Worm (Caenorhabditis elegans) whole organism, early embryonic: ENCODE results near the gene mam-5.

ENCODE experiments used
- B0310.2 ChIP-seq: sonication (generic microtip); optimal IDR thresholded peaks from 2 replicates; lab custom pipeline; 2016; ENCODE audit warnings: mild to moderate bottlenecking, missing genetic modification characterization, missing compliant biosample characterization
- F13C5.2 ChIP-seq: sonication (generic microtip); optimal IDR thresholded peaks from 2 replicates; lab custom pipeline; 2017; ENCODE audit warnings: mild to moderate bottlenecking, missing genetic modification characterization, inconsistent platforms, missing compliant biosample characterization
- aly-1 ChIP-seq: sonication (generic microtip); optimal IDR thresholded peaks from 2 replicates; lab custom pipeline; 2016; ENCODE audit warnings: missing genetic modification characterization, missing compliant biosample characterization
- ama-1 ChIP-seq: fragments of 150-350 bp; optimal IDR thresholded peaks from 2 replicates; lab custom pipeline; 2014
- ceh-13 ChIP-seq: fragments of 200-800 bp; sonication (Bioruptor generic); optimal IDR thresholded peaks from 2 replicates; lab custom pipeline; 2018; ENCODE audit warnings: mild to moderate bottlenecking, missing genetic modification characterization, missing compliant biosample characterization
- ceh-36 ChIP-seq: sonication (generic microtip); optimal IDR thresholded peaks from 2 replicates; lab custom pipeline; 2016; ENCODE audit warnings: missing genetic modification characterization, inconsistent platforms, missing compliant biosample characterization
- ets-7 ChIP-seq: sonication (generic microtip); optimal IDR thresholded peaks from 2 replicates; lab custom pipeline; 2016; ENCODE audit warnings: missing genotype, missing genetic modification characterization, missing compliant biosample characterization
- flt-1 ChIP-seq: fragments of 200-800 bp; sonication (Bioruptor generic); IDR thresholded peaks from 2 replicates; pipeline ENCODE4 v1.3.6; 2022; ENCODE audit warnings: missing genetic modification characterization, missing compliant biosample characterization
- hmbx-1 ChIP-seq: sonication (generic microtip); optimal IDR thresholded peaks from 2 replicates; lab custom pipeline; 2016; ENCODE audit warnings: mild to moderate bottlenecking, missing genetic modification characterization, missing compliant biosample characterization
- hmg-4 ChIP-seq: fragments of 200-800 bp; sonication (Bioruptor generic); optimal IDR thresholded peaks from 2 replicates; lab custom pipeline; 2018; ENCODE audit warnings: mild to moderate bottlenecking, missing genetic modification characterization, missing compliant biosample characterization
- hnd-1 ChIP-seq: sonication (generic microtip); optimal IDR thresholded peaks from 2 replicates; lab custom pipeline; 2016; ENCODE audit warnings: missing genetic modification characterization, missing compliant biosample characterization
- pes-1 ChIP-seq: fragments of 200-800 bp; sonication (Bioruptor generic); IDR thresholded peaks from 2 replicates; pipeline ENCODE4 v1.3.6; 2022; ENCODE audit warnings: missing genetic modification reagents, missing genetic modification characterization, missing compliant biosample characterization
- scrt-1 ChIP-seq: fragments of 200-800 bp; sonication (Bioruptor generic); IDR thresholded peaks from 2 replicates; pipeline ENCODE4 v1.3.6; 2022; ENCODE audit warnings: missing genetic modification characterization, missing compliant biosample characterization
- sea-1 ChIP-seq: fragments of 200-800 bp; sonication (Bioruptor generic); conservative IDR thresholded peaks from 2 replicates; pipeline ENCODE4 v1.3.6; 2022; ENCODE audit warnings: missing genetic modification characterization, missing compliant biosample characterization
- tbx-11 ChIP-seq: fragments of 200-800 bp; sonication (Bioruptor generic); IDR thresholded peaks from 2 replicates; pipeline ENCODE4 v1.3.6; 2022; ENCODE audit warnings: missing genetic modification characterization, missing compliant biosample characterization
- tbx-37 ChIP-seq: fragments of 200-800 bp; sonication (Bioruptor generic); conservative IDR thresholded peaks from 2 replicates; pipeline ENCODE4 v1.3.6; 2022; ENCODE audit warnings: missing genetic modification reagents, missing genetic modification characterization, missing compliant biosample characterization
- tra-4 ChIP-seq: sonication (generic microtip); optimal IDR thresholded peaks from 2 replicates; lab custom pipeline; 2017; ENCODE audit warnings: missing genetic modification characterization, missing compliant biosample characterization

The mam-5 gene

ce11 chrV:9918410-9918809, 34.1 kb upstream of the mam-5 start, which contains the start of gene C50H2.5:
Gene C50H2.5, plus strand, starts transcription at chrV:9918710.
- TF ChIP-seq tbx-37 (GFP tag; lab: Robert Waterston, UW) (no peak), tbx-11 (no peak), tra-4 (tag; lab: Kevin White, UChicago) (no peak), B0310.2 (no peak), ceh-36 (no peak), hmbx-1 (tag; lab: Kevin White, UChicago) (no peak), scrt-1 (GFP tag; lab: Robert Waterston, UW) (no peak), ama-1 (no peak), F13C5.2 (tag; lab: Kevin White, UChicago) (no peak), ceh-13 (no peak), hmg-4 (GFP tag; lab: Kevin White, UChicago) (no peak), hnd-1 (tag; lab: Kevin White, UChicago) (no peak), flt-1 (GFP tag; lab: Robert Waterston, UW) (no peak), sea-1 (GFP tag; lab: Robert Waterston, UW) (no peak), pes-1 (GFP tag; lab: Robert Waterston, UW) (no peak), aly-1 (no peak), ets-7 (tag; lab: Kevin White, UChicago) (no peak)

- no peak for TF ChIP-seq F13C5.2 (tag; lab: Kevin White, UChicago)
- TF ChIP-seq hmg-4 (GFP tag; lab: Kevin White, UChicago), result no peak
- no peak for TF ChIP-seq scrt-1 (GFP tag; lab: Robert Waterston, UW)
- no peak for TF ChIP-seq tbx-11
- no peak for TF ChIP-seq hnd-1 (tag; lab: Kevin White, UChicago)
- no peak for TF ChIP-seq flt-1 (GFP tag; lab: Robert Waterston, UW)
- TF ChIP-seq tra-4 (tag; lab: Kevin White, UChicago), result no peak
- no peak for TF ChIP-seq B0310.2
- TF ChIP-seq ama-1, result no peak
- TF ChIP-seq pes-1 (GFP tag; lab: Robert Waterston, UW), result no peak
- no peak for TF ChIP-seq hmbx-1 (tag; lab: Kevin White, UChicago)
- no peak for TF ChIP-seq ets-7 (tag; lab: Kevin White, UChicago)
- TF ChIP-seq tbx-37 (GFP tag; lab: Robert Waterston, UW), result no peak
- TF ChIP-seq ceh-36, result no peak
- no peak for TF ChIP-seq ceh-13
- no peak for TF ChIP-seq aly-1
- TF ChIP-seq sea-1 (GFP tag; lab: Robert Waterston, UW), result no peak
Observed at ce11 chrV:9921288-9921687, 31.2 kb upstream of the mam-5 start, which contains the start of gene ceh-75. Gene ceh-75, plus strand, starts transcription at chrV:9921337.

- TF ChIP-seq scrt-1 (GFP tag; lab: Robert Waterston, UW) (no peak), hmbx-1 (tag; lab: Kevin White, UChicago) (no peak), tbx-37 (GFP tag; lab: Robert Waterston, UW) (no peak), ceh-36 (no peak), hnd-1 (tag; lab: Kevin White, UChicago) (no peak), ets-7 (tag; lab: Kevin White, UChicago) (no peak), F13C5.2 (tag; lab: Kevin White, UChicago) (no peak), aly-1 (no peak), tra-4 (tag; lab: Kevin White, UChicago) (no peak), flt-1 (GFP tag; lab: Robert Waterston, UW) (no peak), sea-1 (GFP tag; lab: Robert Waterston, UW) (no peak), B0310.2 (no peak), pes-1 (GFP tag; lab: Robert Waterston, UW) (no peak), hmg-4 (GFP tag; lab: Kevin White, UChicago) (no peak), ama-1 (no peak), ceh-13 (no peak), tbx-11 (no peak)
Observed at ce11 chrV:9922481-9922880, 30.0 kb upstream of the mam-5 start, which contains the start of gene C50H2.7. Gene C50H2.7, plus strand, starts transcription at chrV:9922781.

ce11 chrV:9924389-9924788, 28.1 kb upstream of the mam-5 start:
- no peak for TF ChIP-seq hmbx-1 (tag; lab: Kevin White, UChicago)
- no peak for TF ChIP-seq flt-1 (GFP tag; lab: Robert Waterston, UW)
- no peak for TF ChIP-seq tbx-37 (GFP tag; lab: Robert Waterston, UW)
- no peak for TF ChIP-seq ceh-13
- no peak for TF ChIP-seq ets-7 (tag; lab: Kevin White, UChicago)
- no peak for TF ChIP-seq ama-1
- no peak for TF ChIP-seq tbx-11
- no peak for TF ChIP-seq F13C5.2 (tag; lab: Kevin White, UChicago)
- TF ChIP-seq pes-1 (GFP tag; lab: Robert Waterston, UW), result no peak
- no peak for TF ChIP-seq hmg-4 (GFP tag; lab: Kevin White, UChicago)
- TF ChIP-seq hnd-1 (tag; lab: Kevin White, UChicago), result no peak

ce11 chrV:9925647-9926046, 26.9 kb upstream of the mam-5 start:
- no peak for TF ChIP-seq pes-1 (GFP tag; lab: Robert Waterston, UW)
- no peak for TF ChIP-seq tra-4 (tag; lab: Kevin White, UChicago)
- TF ChIP-seq hmg-4 (GFP tag; lab: Kevin White, UChicago), result no peak
- no peak for TF ChIP-seq hmbx-1 (tag; lab: Kevin White, UChicago)
- TF ChIP-seq hnd-1 (tag; lab: Kevin White, UChicago), result no peak
- TF ChIP-seq flt-1 (GFP tag; lab: Robert Waterston, UW), result no peak
- TF ChIP-seq ceh-13, result no peak
- no peak for TF ChIP-seq tbx-37 (GFP tag; lab: Robert Waterston, UW)
- no peak for TF ChIP-seq tbx-11
- no peak for TF ChIP-seq sea-1 (GFP tag; lab: Robert Waterston, UW)
- no peak for TF ChIP-seq ama-1
- TF ChIP-seq scrt-1 (GFP tag; lab: Robert Waterston, UW), result no peak
- TF ChIP-seq F13C5.2 (tag; lab: Kevin White, UChicago), result no peak
- no peak for TF ChIP-seq ceh-36
- no peak for TF ChIP-seq aly-1
- no peak for TF ChIP-seq ets-7 (tag; lab: Kevin White, UChicago)
- no peak for TF ChIP-seq B0310.2

- TF ChIP-seq tbx-11, result no peak
Observed at ce11 chrV:9926240-9926639, 26.3 kb upstream of the mam-5 start, which contains the start of gene C50H2.13. Gene C50H2.13, plus strand, starts transcription at chrV:9926540.

ce11 chrV:9927381-9927780, 25.1 kb upstream of the mam-5 start:
- TF ChIP-seq sea-1 (GFP tag; lab: Robert Waterston, UW), result no peak
- TF ChIP-seq hmbx-1 (tag; lab: Kevin White, UChicago), result no peak
- TF ChIP-seq hnd-1 (tag; lab: Kevin White, UChicago), result no peak
- no peak for TF ChIP-seq aly-1
- no peak for TF ChIP-seq ama-1
- no peak for TF ChIP-seq hmg-4 (GFP tag; lab: Kevin White, UChicago)
- TF ChIP-seq tbx-37 (GFP tag; lab: Robert Waterston, UW), result no peak
- TF ChIP-seq scrt-1 (GFP tag; lab: Robert Waterston, UW), result no peak
- no peak for TF ChIP-seq ets-7 (tag; lab: Kevin White, UChicago)
